Worm (Caenorhabditis elegans) whole organism, L3 larva: ENCODE data around the gene gon-4.

Experiments
- aly-2 ChIP-seq: fragments of 150-350 bp; optimal IDR thresholded peaks from 2 replicates; lab custom pipeline; 2014; ENCODE audit warnings: missing biosample characterization, missing genetic modification characterization
- ama-1 ChIP-seq: fragments of 150-350 bp; optimal IDR thresholded peaks from 2 replicates; lab custom pipeline; 2018
- egl-5 ChIP-seq: fragments of 150-350 bp; optimal IDR thresholded peaks from 2 replicates; lab custom pipeline; 2017; ENCODE audit warnings: missing biosample characterization, missing genetic modification reagents, missing genetic modification characterization, inconsistent platforms
- fkh-10 ChIP-seq: sonication (generic microtip); optimal IDR thresholded peaks from 2 replicates; lab custom pipeline; 2017; ENCODE audit warnings: missing biosample characterization, missing genetic modification reagents, missing genetic modification characterization
- fos-1 ChIP-seq: fragments of 150-350 bp; optimal IDR thresholded peaks from 2 replicates; lab custom pipeline; 2014; ENCODE audit warnings: missing biosample characterization, missing genetic modification characterization
- lin-15B ChIP-seq: fragments of 150-350 bp; optimal IDR thresholded peaks from 2 replicates; lab custom pipeline; 2014; ENCODE audit warnings: missing biosample characterization, missing genetic modification characterization
- nhr-12 ChIP-seq: fragments of 150-350 bp; optimal IDR thresholded peaks from 2 replicates; lab custom pipeline; 2014; ENCODE audit warnings: missing biosample characterization, missing genetic modification characterization
- nhr-76 ChIP-seq: fragments of 150-350 bp; sonication (generic microtip); optimal IDR thresholded peaks from 5 replicates; lab custom pipeline; 2014; ENCODE audit warnings: missing biosample characterization, missing genetic modification characterization
- pqm-1 ChIP-seq: fragments of 150-350 bp; optimal IDR thresholded peaks from 2 replicates; lab custom pipeline; 2017; ENCODE audit warnings: missing biosample characterization, missing genetic modification characterization, inconsistent platforms
- sea-2 ChIP-seq: fragments of 150-350 bp; sonication (generic microtip); optimal IDR thresholded peaks from 4 replicates; lab custom pipeline; 2014; ENCODE audit warnings: missing biosample characterization, missing genetic modification reagents, missing genetic modification characterization
- skn-1 ChIP-seq: fragments of 150-350 bp; optimal IDR thresholded peaks from 2 replicates; lab custom pipeline; 2014; ENCODE audit warnings: missing biosample characterization, missing genetic modification characterization
- snpc-4 ChIP-seq: fragments of 150-350 bp; optimal IDR thresholded peaks from 2 replicates; lab custom pipeline; 2014; ENCODE audit warnings: missing biosample characterization, missing genetic modification characterization
- zag-1 ChIP-seq: fragments of 150-350 bp; optimal IDR thresholded peaks from 2 replicates; lab custom pipeline; 2014; ENCODE audit warnings: missing biosample characterization, missing genetic modification characterization
- ztf-11 ChIP-seq: fragments of 150-350 bp; optimal IDR thresholded peaks from 2 replicates; lab custom pipeline; 2014; ENCODE audit warnings: missing biosample characterization, missing genetic modification characterization

DNA sequence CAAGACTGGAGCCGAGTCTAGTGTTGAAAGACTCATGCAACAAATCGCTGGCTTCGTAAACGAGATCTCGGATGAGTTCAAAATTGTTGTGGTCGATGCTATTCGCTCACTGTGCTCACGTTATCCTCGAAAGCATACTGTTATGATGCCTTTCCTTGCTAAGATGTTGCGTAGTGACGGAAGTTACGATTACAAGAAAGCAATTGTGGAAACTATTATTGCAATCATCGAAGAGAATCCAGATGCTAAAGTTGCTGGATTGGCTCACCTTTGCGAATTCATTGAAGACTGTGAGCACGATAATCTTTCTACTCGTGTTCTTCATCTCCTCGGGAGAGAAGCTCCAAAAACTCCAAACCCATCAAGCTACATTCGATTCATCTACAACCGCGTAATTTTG lies 44.1 kb upstream of the gon-4 start:
- no peak for TF ChIP-seq nhr-76 (tag; lab: Kevin White, UChicago)
- TF ChIP-seq sea-2 (GFP tag; lab: Kevin White, UChicago): no peak
- no peak for TF ChIP-seq skn-1 (tag; lab: Kevin White, UChicago)
- TF ChIP-seq pqm-1 (tag; lab: Kevin White, UChicago): no peak
- no peak for TF ChIP-seq snpc-4 (tag; lab: Kevin White, UChicago)
- TF ChIP-seq ztf-11 (tag; lab: Kevin White, UChicago): no peak
- no peak for TF ChIP-seq ama-1
- no peak for TF ChIP-seq nhr-12 (tag; lab: Kevin White, UChicago)
- no peak for TF ChIP-seq egl-5
- TF ChIP-seq zag-1: no peak
- no peak for TF ChIP-seq fos-1 (tag; lab: Kevin White, UChicago)
- no peak for TF ChIP-seq fkh-10 (GFP tag; lab: Kevin White, UChicago)
- TF ChIP-seq lin-15B (tag; lab: Kevin White, UChicago): no peak
- TF ChIP-seq aly-2 (tag; lab: Kevin White, UChicago): no peak
